Worm (Caenorhabditis elegans) whole organism, young adult: ENCODE results near the gene ttr-42.

ENCODE experiments used
- C06A6.2 ChIP-seq: fragments of 200-800 bp; sonication (Bioruptor generic); conservative IDR thresholded peaks from 2 replicates; pipeline ENCODE4 v1.3.6; 2022; ENCODE audit warnings: missing genetic modification characterization, missing compliant biosample characterization
- Y53G8AR.9 ChIP-seq: fragments of 200-800 bp; sonication (Bioruptor generic); conservative IDR thresholded peaks from 2 replicates; pipeline ENCODE4 v1.3.6; 2022; ENCODE audit warnings: missing genetic modification reagents, missing genetic modification characterization, missing compliant biosample characterization
- dox-1 ChIP-seq: fragments of 200-800 bp; sonication (Bioruptor generic); IDR thresholded peaks from 2 replicates; pipeline ENCODE4 v1.3.6; 2022; ENCODE audit warnings: missing genetic modification reagents, missing genetic modification characterization, missing compliant biosample characterization
- lsl-1 ChIP-seq: fragments of 200-800 bp; sonication (Bioruptor generic); optimal IDR thresholded peaks from 2 replicates; lab custom pipeline; 2018; ENCODE audit warnings: mild to moderate bottlenecking, missing genetic modification characterization, moderate library complexity, missing compliant biosample characterization
- pbrm-1 ChIP-seq: fragments of 200-800 bp; sonication (Bioruptor generic); IDR thresholded peaks from 2 replicates; pipeline ENCODE4 v1.3.6; 2022; ENCODE audit warnings: missing genetic modification reagents, missing genetic modification characterization, missing compliant biosample characterization
- pha-4 ChIP-seq: fragments of 150-350 bp; sonication (generic microtip); optimal IDR thresholded peaks from 2 replicates; lab custom pipeline; 2014; ENCODE audit warnings: missing biosample characterization, missing genetic modification reagents, missing genetic modification characterization
- snpc-4 ChIP-seq, 5 experiments: fragments of 150-350 bp in 1 of 5; sonication (generic microtip) in 4 of 5; optimal IDR thresholded peaks; 2 replicates each; lab custom pipeline; 2014 to 2018; ENCODE audit warnings: missing genetic modification characterization in 5 of 5, missing biosample characterization in 3 of 5, antibody characterized with exemption in 2 of 5, mild to moderate bottlenecking in 2 of 5, missing compliant biosample characterization in 2 of 5, missing genotype in 2 of 5, moderate library complexity in 2 of 5, missing genetic modification reagents in 1 of 5
- tbx-9 ChIP-seq: sonication (generic microtip); optimal IDR thresholded peaks from 2 replicates; lab custom pipeline; 2016; ENCODE audit warnings: borderline replicate concordance, missing genetic modification characterization, inconsistent platforms, missing compliant biosample characterization
- ztf-3 ChIP-seq: fragments of 200-800 bp; sonication (Bioruptor generic); optimal IDR thresholded peaks from 2 replicates; lab custom pipeline; 2018; ENCODE audit warnings: mild to moderate bottlenecking, missing genetic modification characterization, missing compliant biosample characterization

- TF ChIP-seq dox-1 (GFP tag; lab: Robert Waterston, UW): peak; percentile 66; the same call in 1 of the 2 replicates
- TF ChIP-seq ztf-3 (GFP tag; lab: Kevin White, UChicago): no peak
- peak; percentile 48 for TF ChIP-seq snpc-4 (GFP tag; optimal IDR thresholded peaks at IDR 0.05; lab: Kevin White, UChicago)
- peak; percentile 2 to 75 (median 66) for TF ChIP-seq snpc-4 (tag; optimal IDR thresholded peaks at IDR 0.05; lab: Kevin White, UChicago)
- TF ChIP-seq pha-4 (tag; lab: Kevin White, UChicago): no peak
- TF ChIP-seq tbx-9: no peak
- TF ChIP-seq Y53G8AR.9 (GFP tag; lab: Robert Waterston, UW): no peak
- TF ChIP-seq pbrm-1 (GFP tag; lab: Robert Waterston, UW): peak; percentile 69
- no peak for TF ChIP-seq lsl-1 (GFP tag; lab: Kevin White, UChicago)
- TF ChIP-seq C06A6.2: no peak
Observed at ce11 chrX:2531276-2531675, 46.3 kb upstream of the ttr-42 start.
